Worm (Caenorhabditis elegans) whole organism, L1 larva: Measurements from ENCODE around the gene egas-3.
A peak's percentile ranks its signal among the peaks of the same experiment; 100 is the strongest.

ENCODE experiments used
- F16B12.6 ChIP-seq: fragments of 150-350 bp; optimal IDR thresholded peaks from 2 replicates; lab custom pipeline; 2014; ENCODE audit warnings: missing biosample characterization, missing genetic modification characterization
- dsc-1 ChIP-seq: sonication (generic microtip); optimal IDR thresholded peaks from 2 replicates; lab custom pipeline; 2016; ENCODE audit warnings: mild to moderate bottlenecking, missing genetic modification characterization, missing compliant biosample characterization
- fos-1 ChIP-seq: fragments of 150-350 bp; optimal IDR thresholded peaks from 2 replicates; lab custom pipeline; 2014; ENCODE audit warnings: missing biosample characterization, missing genetic modification characterization
- lin-13 ChIP-seq: fragments of 150-350 bp; optimal IDR thresholded peaks from 2 replicates; lab custom pipeline; 2014; ENCODE audit warnings: missing biosample characterization, missing genetic modification reagents, missing genetic modification characterization
- snpc-4 ChIP-seq: fragments of 150-350 bp; optimal IDR thresholded peaks from 2 replicates; lab custom pipeline; 2014; ENCODE audit warnings: missing biosample characterization, missing genetic modification characterization

DNA sequence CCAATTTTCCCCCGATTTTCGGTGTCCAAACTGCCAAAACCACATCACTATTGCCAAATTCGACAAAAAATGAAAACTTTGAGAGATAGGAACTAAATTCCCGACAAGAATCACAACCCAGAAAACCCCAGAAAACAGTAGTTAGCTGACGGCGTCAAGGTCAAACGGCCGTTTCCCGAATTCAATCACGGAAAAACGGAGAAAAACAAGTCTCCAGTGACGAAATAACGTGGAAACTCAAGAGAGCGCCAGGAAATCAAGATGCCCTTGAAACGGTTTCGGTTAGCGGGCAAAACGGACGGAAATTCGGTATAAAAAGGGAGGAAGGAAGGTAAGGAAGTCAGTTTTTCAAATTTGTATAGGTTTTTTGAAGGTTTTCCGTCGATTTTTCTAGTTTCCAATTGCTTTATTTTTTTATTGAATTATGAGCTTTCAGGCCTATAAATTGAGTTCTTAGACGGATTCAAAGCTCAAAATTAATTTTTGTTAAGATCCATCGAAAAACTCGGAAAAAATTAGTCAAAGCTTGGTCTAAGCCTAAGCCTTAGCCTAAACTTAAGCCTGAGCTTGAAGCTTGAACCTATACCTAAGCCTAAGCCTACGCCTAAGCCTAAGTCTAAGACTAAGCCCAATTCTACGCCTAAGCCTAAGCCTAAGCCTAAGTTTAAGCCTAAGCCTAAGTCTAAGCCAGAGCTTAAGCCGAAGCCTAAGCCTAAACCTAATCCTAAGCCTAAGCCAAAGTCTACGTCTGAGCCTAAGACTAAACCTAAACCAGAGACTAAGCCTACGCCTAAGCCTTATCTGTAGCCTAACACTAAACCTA lies 1.6 kb upstream of the egas-3 start:
- TF ChIP-seq fos-1 (tag; lab: Kevin White, UChicago) = no peak
- no peak for TF ChIP-seq snpc-4 (tag; lab: Kevin White, UChicago)
- peak; percentile 13 for TF ChIP-seq lin-13 (GFP tag; lab: Kevin White, UChicago)
- no peak for TF ChIP-seq dsc-1 (tag; lab: Kevin White, UChicago)
- TF ChIP-seq F16B12.6 (tag; lab: Kevin White, UChicago) = no peak
